Worm (Caenorhabditis elegans): ENCODE data around the gene tbc-9.

Gene tbc-9

ce11 chrIV:13472011-13472410 lies 30.6 kb downstream of the tbc-9 start, which contains the start of the genes ttbk-8.1 and Y38H8A.4:
ttbk-8.1 (plus strand) TSS chrIV:13472311.
Y38H8A.4 (minus strand) TSS chrIV:13472376.
- TF ChIP-seq ceh-88 (GFP tag; IDR thresholded peaks at IDR 0.05) (no peak), mep-1 (tag; optimal IDR thresholded peaks at IDR 0.05) (no peak), nhr-76 (tag; optimal IDR thresholded peaks at IDR 0.05) (no peak), fkh-10 (GFP tag; optimal IDR thresholded peaks at IDR 0.05) (no peak), vab-15 (tag; optimal IDR thresholded peaks at IDR 0.05) (no peak), lin-14 (GFP tag; optimal IDR thresholded peaks at IDR 0.05) (no peak), mab-9 (GFP tag; IDR thresholded peaks at IDR 0.05) (no peak), lsy-2 (tag; optimal IDR thresholded peaks at IDR 0.05) (no peak), fos-1 (tag; optimal IDR thresholded peaks at IDR 0.05) (no peak), unc-62 (GFP tag; optimal IDR thresholded peaks at IDR 0.05) (no peak), blmp-1 (tag; optimal IDR thresholded peaks at IDR 0.05) (no peak), C04F5.9 (tag; optimal IDR thresholded peaks at IDR 0.05) (no peak), aly-2 (tag; optimal IDR thresholded peaks at IDR 0.05) (no peak), nhr-84 (tag; optimal IDR thresholded peaks at IDR 0.05) (no peak), snpc-4 (tag; optimal IDR thresholded peaks at IDR 0.05) (no peak), Y116A8C.19 (tag; optimal IDR thresholded peaks at IDR 0.05; ENCODE audit: borderline replicate concordance) (no peak), skn-1 (tag; optimal IDR thresholded peaks at IDR 0.05) (no peak)

ce11 chrIV:13465797-13466196 lies 36.9 kb downstream of the tbc-9 start, which contains the start of gene fezf-1:
fezf-1 (plus strand) TSS chrIV:13466097.
- TF ChIP-seq mep-1 (tag; optimal IDR thresholded peaks at IDR 0.05) (no peak), ceh-63 (GFP tag; optimal IDR thresholded peaks at IDR 0.05) (no peak), ceh-82 (tag; optimal IDR thresholded peaks at IDR 0.05) (no peak), egl-13 (tag; optimal IDR thresholded peaks at IDR 0.05) (no peak), mef-2 (tag; optimal IDR thresholded peaks at IDR 0.05) (no peak), lin-35 (GFP tag; optimal IDR thresholded peaks at IDR 0.05) (no peak), pax-3 (tag; optimal IDR thresholded peaks at IDR 0.05) (no peak), isw-1 (GFP tag; IDR thresholded peaks at IDR 0.05) (no peak), nhr-47 (tag; optimal IDR thresholded peaks at IDR 0.05) (no peak)

DNA sequence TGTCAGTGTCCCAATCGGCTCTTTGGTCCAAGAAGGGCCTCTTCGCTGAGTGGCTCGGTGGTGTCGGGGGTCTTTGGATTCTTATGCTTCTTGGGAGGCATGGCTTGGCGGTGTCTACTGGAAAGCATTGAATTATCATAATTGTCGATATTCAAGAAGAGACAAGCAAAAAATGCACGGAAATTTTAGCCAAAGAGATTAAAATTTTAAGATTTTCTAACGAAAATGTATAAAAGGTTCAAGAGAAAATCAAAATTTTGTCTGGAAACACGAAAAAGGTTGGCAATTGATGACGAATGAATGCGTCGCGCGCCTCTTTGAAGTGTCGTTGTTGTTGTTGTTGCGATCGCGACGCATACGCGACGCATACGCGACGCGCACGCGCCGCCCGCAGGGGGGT lies 41.8 kb downstream of the tbc-9 start, which contains the start of gene Y38H8A.12:
Gene Y38H8A.12, minus strand, starts transcription at position 101 of the 400 bp plus-strand sequence.
- no peak for TF ChIP-seq nhr-28 (tag; optimal IDR thresholded peaks at IDR 0.05)
- no peak for TF ChIP-seq C34B4.2 (tag; optimal IDR thresholded peaks at IDR 0.05)
- TF ChIP-seq lin-14 (GFP tag; optimal IDR thresholded peaks at IDR 0.05), result no peak
- TF ChIP-seq ceh-88 (GFP tag; IDR thresholded peaks at IDR 0.05), result no peak
- no peak for TF ChIP-seq grh-1 (GFP tag; IDR thresholded peaks at IDR 0.05)
- no peak for TF ChIP-seq dpl-1 (GFP tag; optimal IDR thresholded peaks at IDR 0.05)
- no peak for TF ChIP-seq tlp-1 (tag; optimal IDR thresholded peaks at IDR 0.05)
- TF ChIP-seq nhr-12 (tag; optimal IDR thresholded peaks at IDR 0.05), result no peak
- no peak for TF ChIP-seq fkh-8 (tag; optimal IDR thresholded peaks at IDR 0.05)
- no peak for TF ChIP-seq ets-5 (GFP tag; IDR thresholded peaks at IDR 0.05)
- TF ChIP-seq fos-1 (tag; optimal IDR thresholded peaks at IDR 0.05), result no peak

ce11 chrIV:13458237-13458636 lies 44.4 kb downstream of the tbc-9 start:
- TF ChIP-seq lin-35 (GFP tag; optimal IDR thresholded peaks at IDR 0.05) (no peak), nhr-237 (tag; optimal IDR thresholded peaks at IDR 0.05) (no peak), vab-15 (tag; optimal IDR thresholded peaks at IDR 0.05) (no peak), ceh-90 (tag; optimal IDR thresholded peaks at IDR 0.05) (no peak), isw-1 (GFP tag; IDR thresholded peaks at IDR 0.05) (no peak), nhr-20 (tag; optimal IDR thresholded peaks at IDR 0.05) (no peak), fkh-4 (tag; optimal IDR thresholded peaks at IDR 0.05; ENCODE audit: borderline replicate concordance) (no peak), C16A3.4 (tag; optimal IDR thresholded peaks at IDR 0.05) (no peak), nhr-85 (tag) (no peak), alr-1 (tag; optimal IDR thresholded peaks at IDR 0.05; ENCODE audit: borderline replicate concordance) (no peak), blmp-1 (tag; optimal IDR thresholded peaks at IDR 0.05) (no peak), lin-14 (GFP tag; optimal IDR thresholded peaks at IDR 0.05) (no peak), grh-1 (GFP tag; IDR thresholded peaks at IDR 0.05) (no peak), lin-15B (tag; optimal IDR thresholded peaks at IDR 0.05) (no peak)
